Fruit fly (Drosophila melanogaster) S2 (cell line): Measurements from ENCODE around the gene Ir100a.

Experiments
- CG8478 ChIP-seq: fragments of >200 bp; optimal IDR thresholded peaks from 2 replicates; lab custom pipeline; 2018
- CTCF ChIP-seq, 2 experiments: fragments of >200 bp; optimal IDR thresholded peaks; 2 replicates each; lab custom pipeline; 2018

DNA sequence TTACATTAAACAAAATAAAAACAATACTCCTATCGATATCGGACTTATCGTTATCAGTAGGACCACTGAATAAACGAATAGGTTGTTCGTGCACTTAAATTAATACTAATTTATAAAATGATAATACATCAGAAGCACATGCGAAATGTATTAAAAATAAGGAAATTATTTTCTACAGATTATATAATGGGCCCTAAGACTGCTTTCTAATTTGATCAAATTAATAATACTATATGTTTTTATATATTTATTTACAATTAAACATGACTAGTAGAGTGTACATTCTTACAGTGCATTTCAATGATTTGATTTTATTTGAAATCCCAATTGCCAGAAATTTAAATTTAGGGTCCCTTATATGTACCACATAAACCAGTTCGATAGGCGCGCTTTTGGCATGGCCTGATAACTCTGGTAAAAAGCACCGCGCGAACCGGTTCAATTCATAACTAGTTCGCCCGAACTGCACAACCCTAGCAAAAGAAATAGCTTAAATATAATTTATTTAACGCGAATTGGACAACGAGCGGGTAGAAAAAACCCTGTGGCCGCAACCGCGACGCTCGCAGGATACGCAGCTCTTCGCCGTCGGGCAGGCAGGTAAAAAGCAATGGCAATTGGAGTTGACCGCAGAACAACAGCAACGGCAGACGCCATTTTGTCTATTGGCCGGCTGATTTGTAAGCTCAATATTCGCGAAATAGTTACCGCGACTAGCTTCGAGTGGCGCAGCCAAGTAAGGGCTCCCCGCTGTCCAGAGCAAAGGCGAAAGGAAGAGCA is 24.0 kb upstream of the Ir100a start, which contains the start of the genes CG2126 and faf:
- no peak for TF ChIP-seq CG8478 (lab: Kevin White, UChicago)
- no peak for TF ChIP-seq CTCF (optimal IDR thresholded peaks at IDR 0.05; lab: Kevin White, UChicago)
